Worm (Caenorhabditis elegans) whole organism, L3 larva: ENCODE measurements around the gene C41G11.1.

ENCODE experiments used
- R02D3.7 ChIP-seq: fragments of 150-350 bp; optimal IDR thresholded peaks from 2 replicates; lab custom pipeline; 2014; ENCODE audit warnings: missing biosample characterization, missing genetic modification characterization
- ZK546.5 ChIP-seq: sonication (generic microtip); optimal IDR thresholded peaks from 2 replicates; lab custom pipeline; 2017; ENCODE audit warnings: missing biosample characterization, missing genetic modification characterization
- ama-1 ChIP-seq: fragments of 150-350 bp; optimal IDR thresholded peaks from 2 replicates; lab custom pipeline; 2018
- ceh-16 ChIP-seq: sonication (generic microtip); optimal IDR thresholded peaks from 2 replicates; lab custom pipeline; 2017; ENCODE audit warnings: missing biosample characterization, missing genetic modification characterization
- ceh-28 ChIP-seq: fragments of 150-350 bp; optimal IDR thresholded peaks from 2 replicates; lab custom pipeline; 2014; ENCODE audit warnings: missing biosample characterization, missing genetic modification reagents, missing genetic modification characterization
- ceh-9 ChIP-seq: sonication (generic microtip); optimal IDR thresholded peaks from 2 replicates; lab custom pipeline; 2018; ENCODE audit warnings: missing biosample characterization, missing genetic modification characterization
- daf-12 ChIP-seq: fragments of 150-350 bp; optimal IDR thresholded peaks from 2 replicates; lab custom pipeline; 2014; ENCODE audit warnings: missing biosample characterization, missing genetic modification reagents, missing genetic modification characterization
- egl-5 ChIP-seq: fragments of 150-350 bp; optimal IDR thresholded peaks from 2 replicates; lab custom pipeline; 2017; ENCODE audit warnings: missing biosample characterization, missing genetic modification reagents, missing genetic modification characterization, inconsistent platforms
- elt-1 ChIP-seq: fragments of 150-350 bp; optimal IDR thresholded peaks from 2 replicates; lab custom pipeline; 2014; ENCODE audit warnings: missing biosample characterization, missing genetic modification characterization
- elt-2 ChIP-seq: sonication (generic microtip); optimal IDR thresholded peaks from 2 replicates; lab custom pipeline; 2016; ENCODE audit warnings: missing genetic modification reagents, mild to moderate bottlenecking, missing genetic modification characterization, missing compliant biosample characterization
- elt-3 ChIP-seq, 3 experiments: fragments of 150-350 bp in 1 of 3; sonication (generic microtip) in 2 of 3; optimal IDR thresholded peaks; 2 replicates in 2 of 3; 4 replicates in 1 of 3; lab custom pipeline; 2014 to 2017; ENCODE audit warnings: missing biosample characterization in 3 of 3, missing genetic modification characterization in 3 of 3
- eor-1 ChIP-seq, 2 experiments: fragments of 150-350 bp; optimal IDR thresholded peaks; 2 replicates each; lab custom pipeline; 2014 to 2018; ENCODE audit warnings: missing biosample characterization in 2 of 2, missing genetic modification characterization in 2 of 2
- fkh-2 ChIP-seq: fragments of 150-350 bp; optimal IDR thresholded peaks from 2 replicates; lab custom pipeline; 2014; ENCODE audit warnings: missing biosample characterization, missing genetic modification reagents, missing genetic modification characterization
- fos-1 ChIP-seq: fragments of 150-350 bp; optimal IDR thresholded peaks from 2 replicates; lab custom pipeline; 2014; ENCODE audit warnings: missing biosample characterization, missing genetic modification characterization
- hmg-11 ChIP-seq: sonication (generic microtip); optimal IDR thresholded peaks from 2 replicates; lab custom pipeline; 2016; ENCODE audit warnings: missing genetic modification characterization, missing compliant biosample characterization
- jun-1 ChIP-seq: fragments of 150-350 bp; optimal IDR thresholded peaks from 2 replicates; lab custom pipeline; 2014; ENCODE audit warnings: missing biosample characterization, missing genetic modification reagents, missing genetic modification characterization
- lin-15B ChIP-seq: fragments of 150-350 bp; optimal IDR thresholded peaks from 2 replicates; lab custom pipeline; 2014; ENCODE audit warnings: missing biosample characterization, missing genetic modification characterization
- lin-39 ChIP-seq: fragments of 150-350 bp; optimal IDR thresholded peaks from 2 replicates; lab custom pipeline; 2018; ENCODE audit warnings: missing biosample characterization, missing genetic modification reagents, missing genetic modification characterization
- lsy-12 ChIP-seq: sonication (generic microtip); optimal IDR thresholded peaks from 2 replicates; lab custom pipeline; 2016; ENCODE audit warnings: mild to moderate bottlenecking, missing genetic modification characterization, missing compliant biosample characterization
- mdl-1 ChIP-seq: fragments of 150-350 bp; optimal IDR thresholded peaks from 2 replicates; lab custom pipeline; 2014; ENCODE audit warnings: missing biosample characterization, missing genetic modification characterization
- mml-1 ChIP-seq: fragments of 150-350 bp; sonication (generic microtip); optimal IDR thresholded peaks from 3 replicates; lab custom pipeline; 2014; ENCODE audit warnings: missing biosample characterization, missing genetic modification characterization
- nfya-1 ChIP-seq: sonication (generic microtip); optimal IDR thresholded peaks from 2 replicates; lab custom pipeline; 2017; ENCODE audit warnings: missing genetic modification characterization, mild to moderate bottlenecking, missing compliant biosample characterization, antibody characterized with exemption, moderate library complexity; ENCODE audit not compliant: insufficient read depth
- nhr-11 ChIP-seq: fragments of 150-350 bp; optimal IDR thresholded peaks from 2 replicates; lab custom pipeline; 2014; ENCODE audit warnings: missing biosample characterization, missing genetic modification characterization
- nhr-23 ChIP-seq: fragments of 150-350 bp; optimal IDR thresholded peaks from 2 replicates; lab custom pipeline; 2014; ENCODE audit warnings: missing biosample characterization, missing genetic modification reagents, missing genetic modification characterization
- nhr-237 ChIP-seq: fragments of 150-350 bp; optimal IDR thresholded peaks from 2 replicates; lab custom pipeline; 2014; ENCODE audit warnings: missing biosample characterization, missing genetic modification characterization
- nhr-25 ChIP-seq: sonication (generic microtip); optimal IDR thresholded peaks from 2 replicates; lab custom pipeline; 2017; ENCODE audit warnings: missing biosample characterization, missing genetic modification characterization
- nhr-28 ChIP-seq: fragments of 150-350 bp; optimal IDR thresholded peaks from 2 replicates; lab custom pipeline; 2014; ENCODE audit warnings: missing biosample characterization, missing genetic modification characterization
- nhr-43 ChIP-seq: sonication (generic microtip); optimal IDR thresholded peaks from 2 replicates; lab custom pipeline; 2016; ENCODE audit warnings: mild to moderate bottlenecking, missing genetic modification characterization, missing compliant biosample characterization; ENCODE audit not compliant: poor library complexity, severe bottlenecking
- nhr-67 ChIP-seq: fragments of 150-350 bp; optimal IDR thresholded peaks from 2 replicates; lab custom pipeline; 2014; ENCODE audit warnings: missing biosample characterization, missing genetic modification characterization
- nhr-76 ChIP-seq: fragments of 150-350 bp; sonication (generic microtip); optimal IDR thresholded peaks from 5 replicates; lab custom pipeline; 2014; ENCODE audit warnings: missing biosample characterization, missing genetic modification characterization
- nhr-77 ChIP-seq: fragments of 150-350 bp; optimal IDR thresholded peaks from 2 replicates; lab custom pipeline; 2014; ENCODE audit warnings: missing biosample characterization, missing genetic modification characterization
- pha-4 ChIP-seq: fragments of 150-350 bp; optimal IDR thresholded peaks from 2 replicates; lab custom pipeline; 2014; ENCODE audit warnings: missing biosample characterization, missing genetic modification reagents, missing genetic modification characterization
- pqm-1 ChIP-seq: fragments of 150-350 bp; optimal IDR thresholded peaks from 2 replicates; lab custom pipeline; 2017; ENCODE audit warnings: missing biosample characterization, missing genetic modification characterization, inconsistent platforms
- sea-2 ChIP-seq: fragments of 150-350 bp; sonication (generic microtip); optimal IDR thresholded peaks from 4 replicates; lab custom pipeline; 2014; ENCODE audit warnings: missing biosample characterization, missing genetic modification reagents, missing genetic modification characterization
- skn-1 ChIP-seq: fragments of 150-350 bp; optimal IDR thresholded peaks from 2 replicates; lab custom pipeline; 2014; ENCODE audit warnings: missing biosample characterization, missing genetic modification characterization
- snpc-4 ChIP-seq: fragments of 150-350 bp; optimal IDR thresholded peaks from 2 replicates; lab custom pipeline; 2014; ENCODE audit warnings: missing biosample characterization, missing genetic modification characterization
- tbx-2 ChIP-seq: sonication (generic microtip); optimal IDR thresholded peaks from 2 replicates; lab custom pipeline; 2016; ENCODE audit warnings: mild to moderate bottlenecking, missing genetic modification characterization, missing compliant biosample characterization
- unc-62 ChIP-seq: fragments of 150-350 bp; sonication (generic microtip); optimal IDR thresholded peaks from 4 replicates; lab custom pipeline; 2014; ENCODE audit warnings: missing biosample characterization, missing genetic modification reagents, missing genetic modification characterization
- zag-1 ChIP-seq: fragments of 150-350 bp; optimal IDR thresholded peaks from 2 replicates; lab custom pipeline; 2014; ENCODE audit warnings: missing biosample characterization, missing genetic modification characterization
- ztf-4 ChIP-seq: fragments of 150-350 bp; optimal IDR thresholded peaks from 2 replicates; lab custom pipeline; 2014; ENCODE audit warnings: missing biosample characterization, missing genetic modification characterization

Gene C41G11.1

DNA sequence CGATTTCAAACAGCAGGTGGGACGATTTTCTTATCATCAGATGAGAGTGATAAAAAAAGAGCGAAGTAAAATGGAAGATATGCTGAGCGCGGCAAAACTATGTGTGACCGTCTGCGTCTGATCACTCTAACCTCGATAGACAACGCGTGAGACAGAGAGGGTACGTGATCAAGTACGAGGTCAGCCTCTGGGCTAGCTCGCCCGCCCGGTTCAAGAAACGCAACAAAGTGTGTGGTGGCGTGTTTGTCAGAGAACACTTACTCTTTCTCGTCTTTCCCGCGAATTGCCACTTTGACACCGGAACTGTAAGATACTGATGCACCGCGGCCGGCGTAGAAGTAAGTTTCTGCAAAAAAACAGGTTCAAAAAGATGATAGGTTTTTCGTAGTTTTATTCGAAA lies 23.8 kb downstream of the C41G11.1 start (continued):
- no peak for TF ChIP-seq hmg-11
- peak; percentile 35 for TF ChIP-seq ceh-28
- peak; percentile 45 for TF ChIP-seq nhr-25 (tag; lab: Kevin White, UChicago)
- no peak for TF ChIP-seq nhr-76
- TF ChIP-seq ama-1 (lab: Kevin White, UChicago), result no peak
- no peak for TF ChIP-seq lin-15B (tag; lab: Kevin White, UChicago)
- TF ChIP-seq fkh-2 (tag; lab: Kevin White, UChicago), result no peak
- no peak for TF ChIP-seq ceh-9 (tag; lab: Kevin White, UChicago)
- TF ChIP-seq mml-1 (tag; lab: Kevin White, UChicago), result no peak
- TF ChIP-seq egl-5 (tag; lab: Kevin White, UChicago), result no peak
- no peak for TF ChIP-seq nhr-237 (tag; lab: Kevin White, UChicago)
- TF ChIP-seq elt-1, result no peak
- TF ChIP-seq, all 47 proteins: peak for 13

DNA sequence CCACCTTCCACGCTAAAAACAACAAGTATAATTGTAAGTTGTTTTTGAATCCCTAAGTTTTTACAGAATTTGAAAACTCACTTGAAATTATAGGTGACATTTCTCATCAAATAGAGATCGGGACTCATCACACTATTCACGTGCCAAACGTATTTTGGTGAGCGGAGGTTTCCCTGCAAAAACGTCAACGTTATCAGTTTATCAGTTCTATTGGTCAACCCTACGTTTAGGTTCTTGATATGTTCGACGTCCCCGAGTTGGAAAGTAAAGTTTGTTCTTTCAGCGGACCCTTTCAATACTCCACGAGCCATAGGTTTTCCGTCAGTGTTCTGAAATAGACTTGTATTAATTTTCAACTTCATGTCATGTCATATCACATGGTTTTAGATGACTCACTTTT lies 24.6 kb downstream of the C41G11.1 start:
- TF ChIP-seq zag-1, result no peak
- TF ChIP-seq nhr-23 (tag; lab: Kevin White, UChicago), result peak; percentile 5
- no peak for TF ChIP-seq hmg-11
- no peak for TF ChIP-seq mml-1 (tag; lab: Kevin White, UChicago)
- TF ChIP-seq pha-4 (tag; lab: Kevin White, UChicago), result no peak
- TF ChIP-seq pqm-1 (tag; lab: Kevin White, UChicago), result peak; percentile 23
- no peak for TF ChIP-seq eor-1 (tag; optimal IDR thresholded peaks at IDR 0.05; lab: Kevin White, UChicago)
- TF ChIP-seq elt-2 (tag; lab: Kevin White, UChicago), result peak; percentile 44
- no peak for TF ChIP-seq nhr-237 (tag; lab: Kevin White, UChicago)

DNA sequence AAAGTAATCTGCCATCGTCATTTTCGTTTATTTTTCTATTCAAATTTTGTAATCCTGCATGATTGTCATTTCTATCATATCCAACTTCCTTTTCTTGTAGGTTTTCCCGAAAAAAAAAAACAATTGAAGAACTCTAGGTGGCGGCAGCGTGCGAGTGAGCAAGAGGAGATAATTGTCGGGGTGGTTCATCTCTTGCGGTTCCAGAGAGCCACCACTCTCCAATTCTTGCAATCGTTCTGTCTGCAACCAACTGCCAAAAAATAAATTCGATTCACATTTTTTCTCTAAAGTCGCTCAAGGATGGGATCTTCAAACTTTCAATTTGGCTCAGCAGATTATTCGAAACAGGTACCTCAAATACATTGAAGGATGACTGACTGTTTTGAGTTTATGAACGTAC lies 27.9 kb downstream of the C41G11.1 start, which contains the start of gene W01C8.1:
TSS of gene W01C8.1 (plus strand) at position 301 of the 400 bp plus-strand sequence.
- TF ChIP-seq lin-15B (tag; lab: Kevin White, UChicago), result no peak

DNA sequence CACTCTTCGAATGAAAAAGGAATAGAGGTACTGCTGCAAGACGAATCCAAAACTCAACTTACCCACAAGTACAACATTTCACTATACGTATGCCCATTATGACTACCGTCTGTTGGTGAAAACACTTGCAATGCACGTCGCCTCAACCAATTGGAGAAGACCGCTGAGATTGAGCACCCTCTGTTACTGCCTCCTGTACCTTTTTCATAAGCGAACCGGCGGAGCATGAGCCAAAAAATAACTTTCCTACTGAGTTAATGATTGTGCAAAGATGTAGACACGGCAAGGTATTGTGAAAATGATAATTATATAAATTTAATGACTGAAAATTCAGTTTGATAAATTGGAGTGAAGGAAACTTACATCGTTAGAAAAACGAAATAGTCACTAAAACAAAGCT lies 30.9 kb downstream of the C41G11.1 start:
- TF ChIP-seq skn-1 (no peak), nfya-1 (no peak), snpc-4 (tag; lab: Kevin White, UChicago) (no peak), fos-1 (tag; lab: Kevin White, UChicago) (no peak), nhr-76 (no peak), ztf-4 (tag; lab: Kevin White, UChicago) (no peak), unc-62 (GFP tag; lab: Kevin White, UChicago) (no peak), elt-3 (tag; optimal IDR thresholded peaks at IDR 0.05; lab: Kevin White, UChicago) (no peak), fkh-2 (tag; lab: Kevin White, UChicago) (no peak), hmg-11 (no peak), nhr-67 (tag; lab: Kevin White, UChicago) (no peak), ceh-16 (tag; lab: Kevin White, UChicago) (no peak)
- TF ChIP-seq, all 47 proteins: peak for 0

DNA sequence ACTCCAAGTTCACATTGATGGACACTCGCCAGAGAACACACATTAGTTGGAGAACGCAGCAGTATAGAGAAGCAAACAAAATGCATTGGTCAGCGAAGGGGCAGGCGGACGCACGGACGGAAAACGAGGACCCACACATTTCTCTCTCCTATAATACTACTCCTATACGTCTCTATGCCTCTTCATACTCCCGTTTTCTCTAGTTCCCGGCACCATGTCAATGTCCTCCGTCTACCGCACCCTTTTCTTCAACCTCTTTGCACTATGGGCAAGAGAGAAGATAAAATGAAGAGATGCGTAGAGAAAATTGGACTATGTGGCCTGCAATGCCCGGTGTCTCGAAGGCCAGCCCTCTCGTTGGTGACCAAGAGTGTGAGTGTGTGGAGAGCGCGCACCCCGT lies 34.0 kb downstream of the C41G11.1 start, which contains the start of gene set-20:
TSS of gene set-20 (minus strand) at position 94 of the 400 bp plus-strand sequence.
- TF ChIP-seq ztf-4 (tag; lab: Kevin White, UChicago) (no peak), jun-1 (tag; lab: Kevin White, UChicago) (peak; percentile 20), hmg-11 (peak; percentile 93), lin-15B (tag; lab: Kevin White, UChicago) (peak; percentile 9), lsy-12 (tag; lab: Kevin White, UChicago) (no peak), sea-2 (GFP tag; lab: Kevin White, UChicago) (no peak), daf-12 (tag; lab: Kevin White, UChicago) (no peak), nfya-1 (peak; percentile 69), snpc-4 (tag; lab: Kevin White, UChicago) (peak; percentile 59), fos-1 (tag; lab: Kevin White, UChicago) (peak; percentile 71), mml-1 (tag; lab: Kevin White, UChicago) (no peak), nhr-76 (no peak), nhr-237 (tag; lab: Kevin White, UChicago) (no peak), nhr-77 (no peak), lin-39 (tag; lab: Kevin White, UChicago) (peak; percentile 80), nhr-11 (tag; lab: Kevin White, UChicago) (no peak), ceh-9 (tag; lab: Kevin White, UChicago) (no peak), ceh-28 (no peak), nhr-23 (tag; lab: Kevin White, UChicago) (peak; percentile 59), skn-1 (no peak), tbx-2 (no peak), nhr-28 (no peak), ZK546.5 (tag; lab: Kevin White, UChicago) (no peak), mdl-1 (tag; lab: Kevin White, UChicago) (no peak), elt-2 (tag; lab: Kevin White, UChicago) (no peak), elt-1 (no peak), nhr-25 (tag; lab: Kevin White, UChicago) (peak; percentile 72), pha-4 (tag; lab: Kevin White, UChicago) (peak; percentile 34), R02D3.7 (tag; lab: Kevin White, UChicago) (no peak), ceh-16 (tag; lab: Kevin White, UChicago) (no peak), nhr-43 (tag; lab: Kevin White, UChicago) (peak; percentile 12)
- TF ChIP-seq, all 47 proteins: peak for 11
